Fruit fly (Drosophila melanogaster) whole organism, embryonic: ENCODE results near the gene Catsup.

Experiments used
- ATbp ChIP-seq: fragments of 200-800 bp; sonication (Bioruptor generic); optimal IDR thresholded peaks from 2 replicates; lab custom pipeline; 2017; ENCODE audit warnings: missing biosample characterization, mild to moderate bottlenecking, missing genetic modification characterization, missing genetic modification reagents
- CG10267 ChIP-seq: fragments of 200-800 bp; sonication (Bioruptor generic); optimal IDR thresholded peaks from 2 replicates; lab custom pipeline; 2018; ENCODE audit warnings: missing biosample characterization, mild to moderate bottlenecking, missing genetic modification characterization, moderate library complexity
- CG10654 ChIP-seq: fragments of 200-800 bp; sonication (Bioruptor generic); optimal IDR thresholded peaks from 2 replicates; lab custom pipeline; 2016; ENCODE audit warnings: missing biosample characterization, missing genetic modification characterization
- CG10979 ChIP-seq: fragments of 200-800 bp; sonication (Bioruptor generic); optimal IDR thresholded peaks from 2 replicates; lab custom pipeline; 2018; ENCODE audit warnings: missing biosample characterization, mild to moderate bottlenecking, missing genetic modification characterization, moderate library complexity
- CG11504 ChIP-seq: fragments of 200-800 bp; sonication (Bioruptor generic); optimal IDR thresholded peaks from 3 replicates; lab custom pipeline; 2019; ENCODE audit warnings: missing biosample characterization, mild to moderate bottlenecking, missing genetic modification characterization, moderate library complexity
- CG11695 ChIP-seq: fragments of 200-800 bp; sonication (Bioruptor generic); IDR thresholded peaks from 3 replicates; pipeline ENCODE4 v1.3.6; 2022; ENCODE audit warnings: missing biosample characterization, missing genetic modification characterization
- CG1233 ChIP-seq: fragments of 200-800 bp; sonication (Bioruptor generic); optimal IDR thresholded peaks from 4 replicates; lab custom pipeline; 2018; ENCODE audit warnings: missing biosample characterization, mild to moderate bottlenecking, missing genetic modification characterization
- CG12391 ChIP-seq: fragments of 200-800 bp; sonication (Bioruptor generic); optimal IDR thresholded peaks from 3 replicates; lab custom pipeline; 2018; ENCODE audit warnings: missing biosample characterization, mild to moderate bottlenecking, missing genetic modification characterization, moderate library complexity
- CG13424 ChIP-seq: fragments of 200-800 bp; sonication (Bioruptor generic); optimal IDR thresholded peaks from 2 replicates; lab custom pipeline; 2019; ENCODE audit warnings: missing biosample characterization, mild to moderate bottlenecking, missing genetic modification characterization, moderate library complexity
- CG15011 ChIP-seq: fragments of 200-800 bp; sonication (Bioruptor generic); optimal IDR thresholded peaks from 3 replicates; lab custom pipeline; 2018; ENCODE audit warnings: missing biosample characterization, mild to moderate bottlenecking, missing genetic modification characterization
- CG15479 ChIP-seq: fragments of 200-800 bp; sonication (Bioruptor generic); optimal IDR thresholded peaks from 3 replicates; lab custom pipeline; 2019; ENCODE audit warnings: missing biosample characterization, mild to moderate bottlenecking, missing genetic modification characterization, moderate library complexity
- CG1647 ChIP-seq: fragments of 200-800 bp; sonication (Bioruptor generic); optimal IDR thresholded peaks from 3 replicates; lab custom pipeline; 2016; ENCODE audit warnings: missing biosample characterization, missing genetic modification characterization
- CG16815 ChIP-seq: fragments of 200-800 bp; sonication (Bioruptor generic); optimal IDR thresholded peaks from 3 replicates; lab custom pipeline; 2017; ENCODE audit warnings: missing biosample characterization, mild to moderate bottlenecking, missing genetic modification characterization
- CG1832 ChIP-seq: fragments of 200-800 bp; sonication (Bioruptor generic); optimal IDR thresholded peaks from 2 replicates; lab custom pipeline; 2017; ENCODE audit warnings: missing biosample characterization, mild to moderate bottlenecking, missing genetic modification characterization, inconsistent platforms
- CG2199 ChIP-seq: fragments of 200-800 bp; sonication (Bioruptor generic); IDR thresholded peaks from 3 replicates; pipeline ENCODE4 v1.3.6; 2022; ENCODE audit warnings: missing biosample characterization, missing genetic modification characterization
- CG32532 ChIP-seq: fragments of 200-800 bp; sonication (Bioruptor generic); IDR thresholded peaks from 2 replicates; pipeline ENCODE4 v1.3.6; 2022; ENCODE audit warnings: missing biosample characterization, missing genetic modification characterization
- CG9437 ChIP-seq: fragments of 200-800 bp; sonication (Bioruptor generic); optimal IDR thresholded peaks from 2 replicates; lab custom pipeline; 2018; ENCODE audit warnings: missing biosample characterization, mild to moderate bottlenecking, missing genetic modification characterization
- CG9876 ChIP-seq: fragments of 200-800 bp; sonication (Bioruptor generic); optimal IDR thresholded peaks from 2 replicates; lab custom pipeline; 2016; ENCODE audit warnings: missing biosample characterization, missing genetic modification characterization
- CTCF ChIP-seq: fragments of 200-800 bp; sonication (Bioruptor generic); optimal IDR thresholded peaks from 2 replicates; lab custom pipeline; 2017; ENCODE audit warnings: missing biosample characterization, mild to moderate bottlenecking, missing genetic modification characterization, moderate library complexity
- Dip2 ChIP-seq: fragments of 200-800 bp; sonication (Bioruptor generic); IDR thresholded peaks from 2 replicates; pipeline ENCODE4 v1.3.6; 2022; ENCODE audit warnings: missing biosample characterization, missing genetic modification characterization
- Dip3 ChIP-seq: fragments of 200-800 bp; sonication (Bioruptor generic); optimal IDR thresholded peaks from 3 replicates; lab custom pipeline; 2016; ENCODE audit warnings: missing biosample characterization, missing genetic modification characterization
- Dp ChIP-seq: fragments of 200-800 bp; sonication (Bioruptor generic); optimal IDR thresholded peaks from 2 replicates; lab custom pipeline; 2018; ENCODE audit warnings: missing biosample characterization, mild to moderate bottlenecking, missing genetic modification characterization, moderate library complexity
- Lim3 ChIP-seq: fragments of 200-800 bp; sonication (Bioruptor generic); IDR thresholded peaks from 2 replicates; pipeline ENCODE4 v1.3.6; 2022; ENCODE audit warnings: missing biosample characterization, missing genetic modification characterization
- Mes4 ChIP-seq: fragments of 200-800 bp; sonication (Bioruptor generic); optimal IDR thresholded peaks from 2 replicates; lab custom pipeline; 2016; ENCODE audit warnings: missing biosample characterization, missing genetic modification characterization
- Neu2 ChIP-seq: fragments of 200-800 bp; sonication (Bioruptor generic); optimal IDR thresholded peaks from 3 replicates; lab custom pipeline; 2016; ENCODE audit warnings: missing biosample characterization, missing genetic modification characterization, borderline replicate concordance
- Optix ChIP-seq: fragments of 200-800 bp; sonication (Bioruptor generic); IDR thresholded peaks from 3 replicates; pipeline ENCODE4 v1.3.6; 2022; ENCODE audit warnings: missing biosample characterization, missing genetic modification characterization
- Rfx ChIP-seq: fragments of 200-800 bp; sonication (Bioruptor generic); IDR thresholded peaks from 2 replicates; pipeline ENCODE4 v1.3.6; 2022; ENCODE audit warnings: missing biosample characterization, missing genetic modification characterization
- Vsx1 ChIP-seq: fragments of 200-800 bp; sonication (Bioruptor generic); optimal IDR thresholded peaks from 2 replicates; lab custom pipeline; 2017; ENCODE audit warnings: missing biosample characterization, mild to moderate bottlenecking, missing genetic modification characterization, missing genetic modification reagents
- ato ChIP-seq: fragments of 200-800 bp; sonication (Bioruptor generic); IDR thresholded peaks from 2 replicates; pipeline ENCODE4 v1.3.6; 2022; ENCODE audit warnings: missing biosample characterization, missing genetic modification characterization; ENCODE audit not compliant: partially characterized antibody
- btn ChIP-seq: fragments of 200-800 bp; sonication (Bioruptor generic); optimal IDR thresholded peaks from 2 replicates; lab custom pipeline; 2016; ENCODE audit warnings: missing biosample characterization, missing genetic modification characterization
- crp ChIP-seq, 2 experiments: fragments of 200-800 bp; sonication (Bioruptor generic); optimal IDR thresholded peaks; 2 replicates in 1 of 2; 3 replicates in 1 of 2; lab custom pipeline; 2017; ENCODE audit warnings: missing biosample characterization in 2 of 2, missing genetic modification characterization in 2 of 2, mild to moderate bottlenecking in 1 of 2, moderate library complexity in 1 of 2
- dmrt11E ChIP-seq: fragments of 200-800 bp; sonication (Bioruptor generic); optimal IDR thresholded peaks from 3 replicates; lab custom pipeline; 2018; ENCODE audit warnings: missing biosample characterization, mild to moderate bottlenecking, missing genetic modification characterization, moderate library complexity
- fru ChIP-seq: fragments of >200 bp; optimal IDR thresholded peaks from 2 replicates; lab custom pipeline; 2017
- fu2 ChIP-seq: fragments of 200-800 bp; sonication (Bioruptor generic); optimal IDR thresholded peaks from 2 replicates; lab custom pipeline; 2016; ENCODE audit warnings: missing biosample characterization, missing genetic modification characterization
- ham ChIP-seq: fragments of 200-800 bp; sonication (Bioruptor generic); IDR thresholded peaks from 2 replicates; pipeline ENCODE4 v1.3.6; 2022; ENCODE audit warnings: missing biosample characterization, missing genetic modification characterization
- inv ChIP-seq: fragments of 200-800 bp; sonication (Bioruptor generic); IDR thresholded peaks from 2 replicates; pipeline ENCODE4 v1.3.6; 2022; ENCODE audit warnings: missing biosample characterization, missing genetic modification characterization; ENCODE audit not compliant: partially characterized antibody
- jigr1 ChIP-seq: fragments of 200-800 bp; sonication (Bioruptor generic); IDR thresholded peaks from 3 replicates; pipeline ENCODE4 v1.3.6; 2022; ENCODE audit warnings: missing biosample characterization, missing genetic modification characterization
- kah ChIP-seq: fragments of 200-800 bp; sonication (Bioruptor generic); optimal IDR thresholded peaks from 2 replicates; lab custom pipeline; 2018; ENCODE audit warnings: missing biosample characterization, mild to moderate bottlenecking, missing genetic modification characterization
- lilli ChIP-seq: fragments of 200-800 bp; sonication (Bioruptor generic); optimal IDR thresholded peaks from 3 replicates; lab custom pipeline; 2016; ENCODE audit warnings: missing biosample characterization, missing genetic modification characterization
- nmo ChIP-seq: fragments of 200-800 bp; sonication (Bioruptor generic); optimal IDR thresholded peaks from 2 replicates; lab custom pipeline; 2018; ENCODE audit warnings: missing biosample characterization, mild to moderate bottlenecking, missing genetic modification characterization, moderate library complexity
- phol ChIP-seq: fragments of 200-800 bp; sonication (Bioruptor generic); optimal IDR thresholded peaks from 3 replicates; lab custom pipeline; 2018; ENCODE audit warnings: missing biosample characterization, mild to moderate bottlenecking, missing genetic modification characterization, moderate library complexity
- repo ChIP-seq: fragments of 200-800 bp; sonication (Bioruptor generic); optimal IDR thresholded peaks from 2 replicates; lab custom pipeline; 2016; ENCODE audit warnings: missing biosample characterization, missing genetic modification characterization
- seq ChIP-seq: fragments of 200-800 bp; sonication (Bioruptor generic); IDR thresholded peaks from 2 replicates; pipeline ENCODE4 v1.3.6; 2022; ENCODE audit warnings: missing biosample characterization, missing genetic modification characterization
- slp2 ChIP-seq: fragments of 200-800 bp; sonication (Bioruptor generic); optimal IDR thresholded peaks from 2 replicates; lab custom pipeline; 2016; ENCODE audit warnings: missing biosample characterization, missing genetic modification characterization
- sna ChIP-seq: fragments of 200-800 bp; sonication (Bioruptor generic); IDR thresholded peaks from 2 replicates; pipeline ENCODE4 v1.3.6; 2022; ENCODE audit warnings: missing biosample characterization, missing genetic modification characterization; ENCODE audit not compliant: partially characterized antibody
- sr ChIP-seq: fragments of 200-800 bp; sonication (Bioruptor generic); IDR thresholded peaks from 3 replicates; pipeline ENCODE4 v1.3.6; 2022; ENCODE audit warnings: missing biosample characterization, missing genetic modification characterization
- sug ChIP-seq: fragments of 200-800 bp; optimal IDR thresholded peaks from 2 replicates; lab custom pipeline; 2019; ENCODE audit warnings: missing biosample characterization, mild to moderate bottlenecking, missing genetic modification characterization, moderate library complexity
- trh ChIP-seq: fragments of 200-800 bp; sonication (Bioruptor generic); optimal IDR thresholded peaks from 2 replicates; lab custom pipeline; 2016; ENCODE audit warnings: missing biosample characterization, missing genetic modification characterization
- usp ChIP-seq: fragments of >200 bp; optimal IDR thresholded peaks from 2 replicates; lab custom pipeline; 2017; ENCODE audit warnings: missing biosample characterization, missing genetic modification characterization
- zen ChIP-seq: fragments of 200-800 bp; sonication (Bioruptor generic); optimal IDR thresholded peaks from 3 replicates; lab custom pipeline; 2018; ENCODE audit warnings: missing biosample characterization, mild to moderate bottlenecking, missing genetic modification characterization, moderate library complexity

Gene Catsup

dm6 chr2L:19014032-19014880 lies 27.4 kb upstream of the Catsup start (continued):
- TF ChIP-seq Neu2 (no peak), zen (tag; lab: Kevin White, UChicago) (peak; percentile 13), CTCF (GFP tag; lab: Kevin White, UChicago) (no peak), CG9437 (peak; percentile 59), sr (GFP tag; lab: Robert Waterston, UW) (no peak), CG10654 (peak; percentile 11), CG10979 (peak; percentile 69), crp (GFP tag; optimal IDR thresholded peaks at IDR 0.05; lab: Kevin White, UChicago) (peak in 1 of 2 experiments; percentile 20), CG16815 (GFP tag; lab: Kevin White, UChicago) (peak; percentile 52), Vsx1 (GFP tag; lab: Kevin White, UChicago) (peak; percentile 50), CG1832 (GFP tag; lab: Kevin White, UChicago) (no peak), slp2 (no peak), sug (tag; lab: Kevin White, UChicago) (peak; percentile 70), Dip2 (GFP tag; lab: Robert Waterston, UW) (no peak), seq (GFP tag; lab: Robert Waterston, UW) (peak; percentile 35; the same call in 1 of the 2 replicates), CG10267 (tag; lab: Kevin White, UChicago) (peak; percentile 68), CG32532 (peak; percentile 42; the same call in 1 of the 2 replicates), CG1233 (GFP tag; lab: Kevin White, UChicago) (peak; percentile 74), ham (GFP tag; lab: Robert Waterston, UW) (no peak), trh (GFP tag; lab: Kevin White, UChicago) (no peak), fu2 (GFP tag; lab: Kevin White, UChicago) (no peak), repo (no peak), phol (tag; lab: Kevin White, UChicago) (peak; percentile 77), Mes4 (GFP tag; lab: Kevin White, UChicago) (no peak), CG1647 (GFP tag; lab: Kevin White, UChicago) (no peak), CG2199 (GFP tag; lab: Robert Waterston, UW) (no peak), Dip3 (GFP tag; lab: Kevin White, UChicago) (no peak), inv (no peak), fru (lab: Kevin White, UChicago) (no peak), CG9876 (no peak), kah (GFP tag; lab: Kevin White, UChicago) (peak; percentile 34), Dp (no peak), CG15011 (GFP tag; lab: Kevin White, UChicago) (peak; percentile 62), sna (no peak), lilli (GFP tag; lab: Kevin White, UChicago) (peak; percentile 61), Lim3 (GFP tag; lab: Robert Waterston, UW) (no peak), Optix (GFP tag; lab: Robert Waterston, UW) (no peak), nmo (GFP tag; lab: Kevin White, UChicago) (peak; percentile 78), usp (GFP tag; lab: Kevin White, UChicago) (no peak), CG11504 (tag; lab: Kevin White, UChicago) (peak; percentile 86), CG13424 (tag; lab: Kevin White, UChicago) (peak; percentile 89), ato (GFP tag; lab: Robert Waterston, UW) (no peak), dmrt11E (tag; lab: Kevin White, UChicago) (no peak), Rfx (GFP tag; lab: Robert Waterston, UW) (peak; percentile 57), ATbp (GFP tag; lab: Kevin White, UChicago) (peak; percentile 72), btn (no peak), CG11695 (GFP tag; lab: Robert Waterston, UW) (peak; percentile 68; the same call in 1 of the 3 replicates), CG15479 (GFP tag; lab: Kevin White, UChicago) (no peak), jigr1 (no peak), CG12391 (tag; lab: Kevin White, UChicago) (peak; percentile 75)
